Worm (Caenorhabditis elegans): ENCODE data around the gene F53F4.15.

Gene F53F4.15

ce11 chrV:13620676-13621075, at the start of gene F53F4.15:
Gene F53F4.15, plus strand, starts transcription at chrV:13620976.
- TF ChIP-seq T22C8.4 (GFP tag; IDR thresholded peaks at IDR 0.05), result no peak
- TF ChIP-seq ref-1 (GFP tag; conservative IDR thresholded peaks at IDR 0.05), result no peak
- TF ChIP-seq cog-1 (tag; optimal IDR thresholded peaks at IDR 0.05), result no peak
- no peak for TF ChIP-seq klf-2 (GFP tag; conservative IDR thresholded peaks at IDR 0.05)
- TF ChIP-seq med-1 (GFP tag; optimal IDR thresholded peaks at IDR 0.05; ENCODE audit: insufficient read depth), result no peak
- no peak for TF ChIP-seq tab-1 (GFP tag; IDR thresholded peaks at IDR 0.05)
- TF ChIP-seq flt-1 (GFP tag; IDR thresholded peaks at IDR 0.05), result no peak
- TF ChIP-seq ztf-23 (GFP tag; IDR thresholded peaks at IDR 0.05), result no peak

ce11 chrV:13571714-13572258, 49.0 kb upstream of the F53F4.15 start, which contains the start of gene C50B8.4:
Gene C50B8.4, plus strand, starts transcription at chrV:13572012.
- TF ChIP-seq med-1 (GFP tag; optimal IDR thresholded peaks at IDR 0.05; ENCODE audit: insufficient read depth) (no peak), ztf-29 (GFP tag; IDR thresholded peaks at IDR 0.05) (no peak), tab-1 (GFP tag; IDR thresholded peaks at IDR 0.05) (no peak), klf-2 (GFP tag; conservative IDR thresholded peaks at IDR 0.05) (no peak), flt-1 (GFP tag; IDR thresholded peaks at IDR 0.05) (no peak), T22C8.4 (GFP tag; IDR thresholded peaks at IDR 0.05) (no peak)

- TF ChIP-seq tab-1 (GFP tag; IDR thresholded peaks at IDR 0.05) (no peak), flt-1 (GFP tag; IDR thresholded peaks at IDR 0.05) (no peak), ztf-23 (GFP tag; IDR thresholded peaks at IDR 0.05) (peak; percentile 43; the same call in 1 of the 2 replicates)
These were observed 44.9 kb upstream of the F53F4.15 start for ce11 chrV:13575866-13576265.

ce11 chrV:13576828-13577227, 43.9 kb upstream of the F53F4.15 start:
- TF ChIP-seq ref-1 (GFP tag; conservative IDR thresholded peaks at IDR 0.05) (no peak), flt-1 (GFP tag; IDR thresholded peaks at IDR 0.05) (no peak), klf-2 (GFP tag; conservative IDR thresholded peaks at IDR 0.05) (no peak), med-1 (GFP tag; optimal IDR thresholded peaks at IDR 0.05; ENCODE audit: insufficient read depth) (no peak), ztf-29 (GFP tag; IDR thresholded peaks at IDR 0.05) (no peak), cog-1 (tag; optimal IDR thresholded peaks at IDR 0.05) (no peak), tab-1 (GFP tag; IDR thresholded peaks at IDR 0.05) (no peak), ztf-23 (GFP tag; IDR thresholded peaks at IDR 0.05) (no peak), T22C8.4 (GFP tag; IDR thresholded peaks at IDR 0.05) (no peak)

ce11 chrV:13577463-13577862, 43.3 kb upstream of the F53F4.15 start:
- no peak for TF ChIP-seq tab-1 (GFP tag; IDR thresholded peaks at IDR 0.05)
- no peak for TF ChIP-seq flt-1 (GFP tag; IDR thresholded peaks at IDR 0.05)
- TF ChIP-seq cog-1 (tag; optimal IDR thresholded peaks at IDR 0.05), result no peak
- no peak for TF ChIP-seq med-1 (GFP tag; optimal IDR thresholded peaks at IDR 0.05; ENCODE audit: insufficient read depth)
- TF ChIP-seq ref-1 (GFP tag; conservative IDR thresholded peaks at IDR 0.05), result no peak
- TF ChIP-seq klf-2 (GFP tag; conservative IDR thresholded peaks at IDR 0.05), result no peak

ce11 chrV:13578637-13579036, 42.1 kb upstream of the F53F4.15 start, which contains the start of gene C50B8.6:
Gene C50B8.6, plus strand, starts transcription at chrV:13578972.
- TF ChIP-seq ref-1 (GFP tag; conservative IDR thresholded peaks at IDR 0.05), result no peak
- TF ChIP-seq ztf-23 (GFP tag; IDR thresholded peaks at IDR 0.05), result no peak
- no peak for TF ChIP-seq T22C8.4 (GFP tag; IDR thresholded peaks at IDR 0.05)
- no peak for TF ChIP-seq cog-1 (tag; optimal IDR thresholded peaks at IDR 0.05)
- TF ChIP-seq tab-1 (GFP tag; IDR thresholded peaks at IDR 0.05), result no peak

- TF ChIP-seq ztf-23 (GFP tag; IDR thresholded peaks at IDR 0.05) (no peak), cog-1 (tag; optimal IDR thresholded peaks at IDR 0.05) (no peak), T22C8.4 (GFP tag; IDR thresholded peaks at IDR 0.05) (no peak), tab-1 (GFP tag; IDR thresholded peaks at IDR 0.05) (no peak), med-1 (GFP tag; optimal IDR thresholded peaks at IDR 0.05; ENCODE audit: insufficient read depth) (no peak), flt-1 (GFP tag; IDR thresholded peaks at IDR 0.05) (no peak), ref-1 (GFP tag; conservative IDR thresholded peaks at IDR 0.05) (no peak), klf-2 (GFP tag; conservative IDR thresholded peaks at IDR 0.05) (no peak), ztf-29 (GFP tag; IDR thresholded peaks at IDR 0.05) (no peak)
These were observed 40.1 kb upstream of the F53F4.15 start, which contains the start of gene C50B8.5 for ce11 chrV:13580696-13581095. Gene C50B8.5, plus strand, starts transcription at chrV:13580968.

- no peak for TF ChIP-seq klf-2 (GFP tag; conservative IDR thresholded peaks at IDR 0.05)
- no peak for TF ChIP-seq ztf-29 (GFP tag; IDR thresholded peaks at IDR 0.05)
- no peak for TF ChIP-seq T22C8.4 (GFP tag; IDR thresholded peaks at IDR 0.05)
- no peak for TF ChIP-seq cog-1 (tag; optimal IDR thresholded peaks at IDR 0.05)
- TF ChIP-seq ref-1 (GFP tag; conservative IDR thresholded peaks at IDR 0.05), result no peak
- TF ChIP-seq med-1 (GFP tag; optimal IDR thresholded peaks at IDR 0.05; ENCODE audit: insufficient read depth), result no peak
These were observed 36.3 kb upstream of the F53F4.15 start, which contains the start of gene F53F4.1 for ce11 chrV:13584484-13584883. Gene F53F4.1, plus strand, starts transcription at chrV:13584784.

- TF ChIP-seq ztf-23 (GFP tag; IDR thresholded peaks at IDR 0.05) (no peak), ztf-29 (GFP tag; IDR thresholded peaks at IDR 0.05) (no peak), tab-1 (GFP tag; IDR thresholded peaks at IDR 0.05) (no peak), T22C8.4 (GFP tag; IDR thresholded peaks at IDR 0.05) (no peak), flt-1 (GFP tag; IDR thresholded peaks at IDR 0.05) (no peak), cog-1 (tag; optimal IDR thresholded peaks at IDR 0.05) (no peak), med-1 (GFP tag; optimal IDR thresholded peaks at IDR 0.05; ENCODE audit: insufficient read depth) (no peak), ref-1 (GFP tag; conservative IDR thresholded peaks at IDR 0.05) (no peak), klf-2 (GFP tag; conservative IDR thresholded peaks at IDR 0.05) (no peak)
These were observed 32.9 kb upstream of the F53F4.15 start, which contains the start of gene F53F4.17 for ce11 chrV:13587902-13588301. Gene F53F4.17, plus strand, starts transcription at chrV:13588202.

ce11 chrV:13589494-13590176, 31.1 kb upstream of the F53F4.15 start, which contains the start of the genes F53F4.2 and F53F4.18:
Gene F53F4.2, minus strand, starts transcription at chrV:13589594.
Gene F53F4.18, plus strand, starts transcription at chrV:13590126.
- no peak for TF ChIP-seq ref-1 (GFP tag; conservative IDR thresholded peaks at IDR 0.05)
- no peak for TF ChIP-seq ztf-29 (GFP tag; IDR thresholded peaks at IDR 0.05)
- TF ChIP-seq klf-2 (GFP tag; conservative IDR thresholded peaks at IDR 0.05), result no peak
- no peak for TF ChIP-seq med-1 (GFP tag; optimal IDR thresholded peaks at IDR 0.05; ENCODE audit: insufficient read depth)
- TF ChIP-seq ztf-23 (GFP tag; IDR thresholded peaks at IDR 0.05), result no peak
- no peak for TF ChIP-seq cog-1 (tag; optimal IDR thresholded peaks at IDR 0.05)
- TF ChIP-seq tab-1 (GFP tag; IDR thresholded peaks at IDR 0.05), result no peak
- TF ChIP-seq T22C8.4 (GFP tag; IDR thresholded peaks at IDR 0.05), result no peak

Data from whole organism, midembryonic.